Worm (Caenorhabditis elegans) whole organism, L1 larva: Measurements from ENCODE around the gene gcy-14.
"Not testable (repeated sequence)": the region's sequence is repeated elsewhere in the genome, so short reads cannot be mapped to it uniquely, and the experiment has no call there.

ENCODE experiments used
- C04F5.9 ChIP-seq: sonication (generic microtip); optimal IDR thresholded peaks from 2 replicates; lab custom pipeline; 2016; ENCODE audit warnings: missing genetic modification characterization, missing compliant biosample characterization
- ceh-63 ChIP-seq: fragments of 200-800 bp; sonication (Bioruptor generic); optimal IDR thresholded peaks from 2 replicates; lab custom pipeline; 2018; ENCODE audit warnings: mild to moderate bottlenecking, missing genetic modification characterization, missing compliant biosample characterization
- ceh-82 ChIP-seq, 3 experiments: fragments of 150-350 bp in 1 of 3; sonication (generic microtip) in 2 of 3; optimal IDR thresholded peaks; 2 replicates each; lab custom pipeline; 2014 to 2017; ENCODE audit warnings: missing biosample characterization in 3 of 3, missing genetic modification characterization in 3 of 3
- ceh-88 ChIP-seq: fragments of 200-800 bp; sonication (Bioruptor generic); IDR thresholded peaks from 2 replicates; pipeline ENCODE4 v1.3.6; 2022; ENCODE audit warnings: missing genetic modification characterization, missing compliant biosample characterization
- dsc-1 ChIP-seq: sonication (generic microtip); optimal IDR thresholded peaks from 2 replicates; lab custom pipeline; 2016; ENCODE audit warnings: mild to moderate bottlenecking, missing genetic modification characterization, missing compliant biosample characterization
- efl-1 ChIP-seq, 4 experiments: fragments of 150-350 bp; optimal IDR thresholded peaks in 3 of 4; peaks in 1 of 4; 1 replicate in 1 of 4; 2 replicates in 3 of 4; lab custom pipeline; 2014; ENCODE audit warnings: missing biosample characterization in 2 of 4, missing genetic modification characterization in 2 of 4, missing genetic modification reagents in 2 of 4
- egl-13 ChIP-seq: sonication (generic microtip); optimal IDR thresholded peaks from 2 replicates; lab custom pipeline; 2016; ENCODE audit warnings: missing genotype, missing genetic modification reagents, missing genetic modification characterization, missing compliant biosample characterization
- elt-2 ChIP-seq: sonication (generic microtip); optimal IDR thresholded peaks from 2 replicates; lab custom pipeline; 2016; ENCODE audit warnings: missing genetic modification characterization, mild to moderate bottlenecking, inconsistent platforms, missing compliant biosample characterization, missing genetic modification reagents
- fkh-8 ChIP-seq: sonication (generic microtip); optimal IDR thresholded peaks from 2 replicates; lab custom pipeline; 2016; ENCODE audit warnings: mild to moderate bottlenecking, missing genetic modification characterization, missing compliant biosample characterization
- fos-1 ChIP-seq: fragments of 150-350 bp; optimal IDR thresholded peaks from 2 replicates; lab custom pipeline; 2014; ENCODE audit warnings: missing biosample characterization, missing genetic modification characterization
- hpl-2 ChIP-seq: fragments of 150-350 bp; optimal IDR thresholded peaks from 2 replicates; lab custom pipeline; 2014; ENCODE audit warnings: missing biosample characterization, missing genetic modification reagents, missing genetic modification characterization
- lin-15B ChIP-seq: fragments of 150-350 bp; sonication (generic microtip); optimal IDR thresholded peaks from 3 replicates; lab custom pipeline; 2014; ENCODE audit warnings: missing biosample characterization, missing genetic modification characterization
- lin-39 ChIP-seq: fragments of 150-350 bp; optimal IDR thresholded peaks from 2 replicates; lab custom pipeline; 2014; ENCODE audit warnings: missing biosample characterization, missing genetic modification reagents, missing genetic modification characterization
- lir-3 ChIP-seq: sonication (generic microtip); optimal IDR thresholded peaks from 2 replicates; lab custom pipeline; 2016; ENCODE audit warnings: mild to moderate bottlenecking, missing genetic modification characterization, moderate library complexity, missing compliant biosample characterization; ENCODE audit not compliant: poor library complexity
- lsy-2 ChIP-seq, 2 experiments: fragments of 150-350 bp; optimal IDR thresholded peaks; 2 replicates each; lab custom pipeline; 2014; ENCODE audit warnings: missing biosample characterization in 2 of 2, missing genetic modification characterization in 2 of 2
- mab-9 ChIP-seq: fragments of 200-800 bp; sonication (Bioruptor generic); IDR thresholded peaks from 2 replicates; pipeline ENCODE4 v1.3.6; 2022; ENCODE audit warnings: missing genetic modification reagents, missing genetic modification characterization, missing compliant biosample characterization
- nhr-11 ChIP-seq: fragments of 150-350 bp; optimal IDR thresholded peaks from 2 replicates; lab custom pipeline; 2014; ENCODE audit warnings: missing biosample characterization, missing genetic modification characterization
- nhr-12 ChIP-seq: sonication (generic microtip); optimal IDR thresholded peaks from 2 replicates; lab custom pipeline; 2017; ENCODE audit warnings: missing biosample characterization, missing genetic modification characterization
- nhr-19 ChIP-seq: fragments of 200-800 bp; sonication (Bioruptor generic); conservative IDR thresholded peaks from 2 replicates; pipeline ENCODE4 v1.3.6; 2022; ENCODE audit warnings: missing genetic modification characterization, missing compliant biosample characterization
- nhr-20 ChIP-seq: sonication (generic microtip); optimal IDR thresholded peaks from 2 replicates; lab custom pipeline; 2016; ENCODE audit warnings: mild to moderate bottlenecking, missing genetic modification characterization, missing compliant biosample characterization
- nhr-237 ChIP-seq: fragments of 150-350 bp; optimal IDR thresholded peaks from 2 replicates; lab custom pipeline; 2014; ENCODE audit warnings: missing biosample characterization, missing genetic modification characterization
- nhr-47 ChIP-seq: sonication (generic microtip); optimal IDR thresholded peaks from 2 replicates; lab custom pipeline; 2016; ENCODE audit warnings: mild to moderate bottlenecking, missing genetic modification characterization, moderate library complexity, missing compliant biosample characterization
- nhr-71 ChIP-seq: sonication (generic microtip); optimal IDR thresholded peaks from 2 replicates; lab custom pipeline; 2016; ENCODE audit warnings: mild to moderate bottlenecking, missing genetic modification characterization, moderate library complexity, missing compliant biosample characterization
- nhr-77 ChIP-seq: fragments of 150-350 bp; optimal IDR thresholded peaks from 2 replicates; lab custom pipeline; 2014; ENCODE audit warnings: missing biosample characterization, missing genetic modification characterization
- nhr-85 ChIP-seq: sonication (generic microtip); peaks from one replicate; lab custom pipeline; 2016; ENCODE audit warnings: missing genetic modification characterization, inconsistent platforms, missing compliant biosample characterization
- nhr-90 ChIP-seq: sonication (generic microtip); optimal IDR thresholded peaks from 2 replicates; lab custom pipeline; 2016; ENCODE audit warnings: mild to moderate bottlenecking, missing genetic modification characterization, missing compliant biosample characterization; ENCODE audit not compliant: poor library complexity
- pag-3 ChIP-seq: sonication (generic microtip); optimal IDR thresholded peaks from 2 replicates; lab custom pipeline; 2017; ENCODE audit warnings: missing genetic modification characterization, mild to moderate bottlenecking, missing compliant biosample characterization, antibody characterized with exemption, borderline replicate concordance; ENCODE audit not compliant: insufficient read depth
- rnt-1 ChIP-seq: sonication (generic microtip); optimal IDR thresholded peaks from 2 replicates; lab custom pipeline; 2016; ENCODE audit warnings: mild to moderate bottlenecking, missing genetic modification characterization, moderate library complexity, missing compliant biosample characterization
- skn-1 ChIP-seq: fragments of 150-350 bp; optimal IDR thresholded peaks from 2 replicates; lab custom pipeline; 2014; ENCODE audit warnings: missing biosample characterization, missing genetic modification characterization
- sptf-1 ChIP-seq: fragments of 150-350 bp; optimal IDR thresholded peaks from 2 replicates; lab custom pipeline; 2014; ENCODE audit warnings: missing biosample characterization, missing genetic modification characterization
- unc-62 ChIP-seq: fragments of 150-350 bp; optimal IDR thresholded peaks from 2 replicates; lab custom pipeline; 2014; ENCODE audit warnings: missing biosample characterization, missing genetic modification reagents, missing genetic modification characterization
- unc-98 ChIP-seq: fragments of 200-800 bp; sonication (Bioruptor generic); IDR thresholded peaks from 2 replicates; pipeline ENCODE4 v1.3.6; 2022; ENCODE audit warnings: missing genetic modification characterization, missing compliant biosample characterization
- vab-15 ChIP-seq: sonication (generic microtip); optimal IDR thresholded peaks from 2 replicates; lab custom pipeline; 2017; ENCODE audit warnings: missing genotype, mild to moderate bottlenecking, missing genetic modification characterization, missing compliant biosample characterization

Gene gcy-14

ce11 chrV:14830267-14831175 lies 37.6 kb downstream of the gcy-14 start (continued):
- TF ChIP-seq elt-2 (peak; percentile 84), lin-15B (tag; lab: Kevin White, UChicago) (no peak), vab-15 (no peak), nhr-237 (tag; lab: Kevin White, UChicago) (no peak), nhr-90 (peak; percentile 19), pag-3 (tag; lab: Kevin White, UChicago) (no peak), nhr-11 (tag; lab: Kevin White, UChicago) (no peak), rnt-1 (tag; lab: Kevin White, UChicago) (peak; percentile 18), sptf-1 (tag; lab: Kevin White, UChicago) (no peak)

- TF ChIP-seq efl-1 (optimal IDR thresholded peaks at IDR 0.05; lab: Kevin White, UChicago) (no peak), efl-1 (GFP tag; optimal IDR thresholded peaks at IDR 0.05 in 1 of 2; lab: Kevin White, UChicago) (peak in 1 of 2 experiments; percentile 73), lir-3 (tag; lab: Kevin White, UChicago) (no peak)
These were observed 39.7 kb downstream of the gcy-14 start for ce11 chrV:14828407-14828806.

ce11 chrV:14826952-14827351 lies 41.1 kb downstream of the gcy-14 start, which contains the start of gene nspa-8:
TSS of gene nspa-8 (minus strand) at chrV:14827052.
- not testable (repeated sequence) for TF ChIP-seq nhr-77; mab-9 (GFP tag; lab: Robert Waterston, UW); C04F5.9 (tag; lab: Kevin White, UChicago)

ce11 chrV:14824124-14824523 lies 44.0 kb downstream of the gcy-14 start, which contains the start of gene W06A7.4:
TSS of gene W06A7.4 (plus strand) at chrV:14824424.
- TF ChIP-seq sptf-1 (tag; lab: Kevin White, UChicago) (no peak), lir-3 (tag; lab: Kevin White, UChicago) (no peak), nhr-20 (no peak), nhr-71 (tag; lab: Kevin White, UChicago) (no peak), ceh-63 (GFP tag; lab: Kevin White, UChicago) (no peak), nhr-85 (tag; lab: Kevin White, UChicago) (no peak), hpl-2 (GFP tag; lab: Kevin White, UChicago) (no peak), fkh-8 (tag; lab: Kevin White, UChicago) (no peak), ceh-82 (tag; optimal IDR thresholded peaks at IDR 0.05; lab: Kevin White, UChicago) (no peak), dsc-1 (tag; lab: Kevin White, UChicago) (no peak), unc-98 (GFP tag; lab: Robert Waterston, UW) (no peak), egl-13 (tag; lab: Kevin White, UChicago) (no peak), ceh-88 (GFP tag; lab: Robert Waterston, UW) (no peak), nhr-12 (tag; lab: Kevin White, UChicago) (no peak), vab-15 (no peak), unc-62 (GFP tag; lab: Kevin White, UChicago) (no peak), skn-1 (tag; lab: Kevin White, UChicago) (no peak)

ce11 chrV:14821553-14821952 lies 46.5 kb downstream of the gcy-14 start, which contains the start of gene W06A7.2:
TSS of gene W06A7.2 (plus strand) at chrV:14821853.
- TF ChIP-seq nhr-19 (GFP tag; lab: Robert Waterston, UW): no peak
- TF ChIP-seq nhr-47: no peak
- no peak for TF ChIP-seq rnt-1 (tag; lab: Kevin White, UChicago)
- no peak for TF ChIP-seq lsy-2 (tag; optimal IDR thresholded peaks at IDR 0.05; lab: Kevin White, UChicago)
- no peak for TF ChIP-seq nhr-20
- TF ChIP-seq fkh-8 (tag; lab: Kevin White, UChicago): no peak
- TF ChIP-seq fos-1 (tag; lab: Kevin White, UChicago): no peak
- no peak for TF ChIP-seq lin-39 (tag; lab: Kevin White, UChicago)
- TF ChIP-seq, all 84 proteins: peak for 0
